Fruit fly (Drosophila melanogaster): ENCODE results near the gene Sirt7.

Sirt7 gene

DNA sequence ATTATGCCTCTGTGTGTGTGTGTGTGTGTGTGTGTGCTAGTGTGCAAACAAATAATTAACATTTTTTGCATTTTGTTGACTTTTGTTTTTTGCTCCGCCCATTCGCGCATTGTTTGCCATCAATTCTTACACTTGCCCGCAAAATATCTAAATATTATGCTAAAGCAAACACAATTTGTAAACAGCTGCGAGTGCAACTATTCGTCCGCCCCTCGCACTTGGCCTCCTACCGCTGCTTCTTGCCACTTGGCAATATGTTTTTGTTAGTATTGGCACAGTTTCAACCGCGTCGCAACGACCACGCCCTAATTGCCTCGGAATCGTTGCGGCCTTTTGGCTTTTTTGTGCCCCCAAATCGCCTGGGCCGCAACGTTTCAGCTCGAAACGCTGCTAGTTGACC, 21.8 kb downstream of the Sirt7 start (continued):
- TF ChIP-seq tio (GFP tag; optimal IDR thresholded peaks at IDR 0.05) (no peak), CG2129 (GFP tag; IDR thresholded peaks at IDR 0.05; ENCODE audit: partially characterized antibody) (no peak), CG5953 (GFP tag; IDR thresholded peaks at IDR 0.05) (0 out of 2 replicates have a peak, but pooled peaks have one; percentile 30), abd-A (tag; optimal IDR thresholded peaks at IDR 0.05) (no peak), row (GFP tag; IDR thresholded peaks at IDR 0.05) (0 out of 3 replicates have a peak, but pooled peaks have one; percentile 11), CG34422 (GFP tag; IDR thresholded peaks at IDR 0.05) (no peak), repo (GFP tag; optimal IDR thresholded peaks at IDR 0.05) (no peak), ind (GFP tag; optimal IDR thresholded peaks at IDR 0.05) (no peak), Antp (GFP tag; optimal IDR thresholded peaks at IDR 0.05) (no peak), D19B (GFP tag; optimal IDR thresholded peaks at IDR 0.05) (no peak), Gug (GFP tag; IDR thresholded peaks at IDR 0.05) (no peak), hkb (optimal IDR thresholded peaks at IDR 0.05) (no peak), hkb (GFP tag; IDR thresholded peaks at IDR 0.05) (peak; percentile 46; the same call in 1 of the 2 replicates), tap (tag; optimal IDR thresholded peaks at IDR 0.05) (no peak), lmd (GFP tag; IDR thresholded peaks at IDR 0.05) (no peak), rib (GFP tag; IDR thresholded peaks at IDR 0.05) (0 out of 2 replicates have a peak, but pooled peaks have one; percentile 12), eyg (GFP tag; optimal IDR thresholded peaks at IDR 0.05) (no peak), Dbx (GFP tag; IDR thresholded peaks at IDR 0.05) (no peak), fd3F (GFP tag; optimal IDR thresholded peaks at IDR 0.05) (no peak), crol (GFP tag; IDR thresholded peaks at IDR 0.05) (0 out of 2 replicates have a peak, but pooled peaks have one; percentile 28), CG4617 (GFP tag; optimal IDR thresholded peaks at IDR 0.05; ENCODE audit: borderline replicate concordance) (no peak), odd (GFP tag; optimal IDR thresholded peaks at IDR 0.05) (no peak), Drgx (GFP tag; IDR thresholded peaks at IDR 0.05) (0 out of 2 replicates have a peak, but pooled peaks have one; percentile 6), chinmo (GFP tag; IDR thresholded peaks at IDR 0.05; ENCODE audit: partially characterized antibody) (0 out of 4 replicates have a peak, but pooled peaks have one; percentile 6)

DNA sequence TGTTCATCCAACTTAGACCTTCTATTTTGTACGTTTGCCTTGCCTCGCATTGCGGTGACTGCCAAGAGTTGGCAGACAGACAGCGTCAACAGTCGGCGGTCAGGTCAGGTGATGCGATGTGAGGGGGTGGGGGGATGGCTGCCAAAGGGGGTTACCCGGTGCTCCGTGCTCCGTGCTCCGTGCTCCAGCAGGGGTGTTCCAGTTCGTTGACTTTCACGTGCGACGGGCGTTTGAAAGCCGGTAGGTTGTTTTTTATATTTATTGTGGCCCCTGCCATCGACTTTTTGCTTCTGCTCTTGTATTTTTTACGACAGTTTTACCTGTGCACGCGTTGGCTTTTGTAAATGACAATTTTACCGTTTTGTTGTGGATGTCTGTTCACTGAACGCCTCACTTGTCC, 26.3 kb downstream of the Sirt7 start:
- peak; percentile 1 for TF ChIP-seq sqz (GFP tag; optimal IDR thresholded peaks at IDR 0.05)
- peak; percentile 12 for TF ChIP-seq pros (GFP tag; optimal IDR thresholded peaks at IDR 0.05)
- TF ChIP-seq CG11723 (GFP tag; optimal IDR thresholded peaks at IDR 0.05): no peak
- 0 out of 4 replicates have a peak, but pooled peaks have one; percentile 28 for TF ChIP-seq chinmo (GFP tag; IDR thresholded peaks at IDR 0.05; ENCODE audit: partially characterized antibody)
- TF ChIP-seq abd-A (tag; optimal IDR thresholded peaks at IDR 0.05): peak; percentile 27
- TF ChIP-seq zfh1 (GFP tag; IDR thresholded peaks at IDR 0.05): 0 out of 3 replicates have a peak, but pooled peaks have one; percentile 9
- TF ChIP-seq cwo (GFP tag; optimal IDR thresholded peaks at IDR 0.05): peak; percentile 72
- peak; percentile 44 for TF ChIP-seq Med (GFP tag)
- peak; percentile 44; the same call in 1 of the 2 replicates for TF ChIP-seq crol (GFP tag; IDR thresholded peaks at IDR 0.05)
- TF ChIP-seq tup (GFP tag; optimal IDR thresholded peaks at IDR 0.05): no peak

DNA sequence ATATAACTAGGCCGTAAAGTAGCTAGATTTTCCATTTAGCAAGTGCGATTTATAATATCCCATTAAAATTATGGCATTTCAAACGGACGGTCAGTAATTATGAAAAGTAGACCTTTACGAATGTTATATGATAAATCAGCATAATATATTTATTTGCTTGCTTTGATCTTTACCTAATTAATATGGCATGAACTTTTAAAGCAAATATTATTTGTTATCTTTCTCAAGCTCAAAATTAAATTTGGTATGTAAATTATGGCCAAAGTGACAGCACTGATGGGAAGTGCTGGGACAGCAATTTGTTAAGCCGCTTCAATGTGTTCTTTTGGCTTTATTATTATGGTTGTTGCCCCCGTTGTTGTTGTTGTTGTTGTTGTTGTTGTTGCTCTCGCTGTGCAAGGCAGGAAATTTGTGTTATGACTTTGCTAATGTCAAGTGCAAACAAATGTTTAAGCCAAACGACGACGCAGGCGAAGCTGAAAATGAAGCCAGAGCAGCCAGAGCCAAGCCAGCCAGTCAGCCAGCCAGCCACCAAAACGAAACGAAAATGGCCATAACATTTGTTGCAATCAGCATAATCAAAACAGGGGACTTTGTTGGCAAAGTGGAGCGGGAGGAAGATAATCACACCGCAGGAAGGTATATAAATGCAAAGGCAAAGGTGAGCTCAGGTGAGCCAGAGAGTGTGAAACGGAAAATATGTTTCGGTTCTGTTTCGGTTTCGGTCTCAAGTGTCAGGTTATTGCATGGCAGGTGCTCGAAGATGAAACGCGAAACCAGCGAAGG, 27.0 kb downstream of the Sirt7 start:
- TF ChIP-seq Sry-β (GFP tag; optimal IDR thresholded peaks at IDR 0.05): peak; percentile 79
- no peak for TF ChIP-seq CG16815 (GFP tag; optimal IDR thresholded peaks at IDR 0.05)
- no peak for TF ChIP-seq CG33557 (GFP tag; optimal IDR thresholded peaks at IDR 0.05)
- 0 out of 3 replicates have a peak, but pooled peaks have one; percentile 21 for TF ChIP-seq ken (GFP tag; IDR thresholded peaks at IDR 0.05)
- no peak for TF ChIP-seq CkIIα-i1 (GFP tag; IDR thresholded peaks at IDR 0.05)
- peak; percentile 44 for TF ChIP-seq sens (GFP tag)
- peak; percentile 35; the same call in 1 of the 3 replicates for TF ChIP-seq row (GFP tag; IDR thresholded peaks at IDR 0.05)
- TF ChIP-seq CG4360 (GFP tag; IDR thresholded peaks at IDR 0.05): peak; percentile 83
- TF ChIP-seq CG4404 (GFP tag; IDR thresholded peaks at IDR 0.05): no peak
- TF ChIP-seq CG14050 (GFP tag; IDR thresholded peaks at IDR 0.05): no peak
- 0 out of 3 replicates have a peak, but pooled peaks have one; percentile 28 for TF ChIP-seq CG16813 (GFP tag; IDR thresholded peaks at IDR 0.05; ENCODE audit: partially characterized antibody)
- TF ChIP-seq CG6689 (GFP tag; IDR thresholded peaks at IDR 0.05): no peak
- TF ChIP-seq CG15601 (tag; optimal IDR thresholded peaks at IDR 0.05): peak; percentile 3
- TF ChIP-seq Hand (GFP tag; optimal IDR thresholded peaks at IDR 0.05): no peak
- no peak for TF ChIP-seq sqz (GFP tag; optimal IDR thresholded peaks at IDR 0.05)
- no peak for TF ChIP-seq CG11398 (GFP tag; optimal IDR thresholded peaks at IDR 0.05)
- no peak for TF ChIP-seq CG13624 (GFP tag; optimal IDR thresholded peaks at IDR 0.05)
- TF ChIP-seq dmrt99B (tag; optimal IDR thresholded peaks at IDR 0.05): peak; percentile 22

Measured in whole organism, embryonic.